Worm (Caenorhabditis elegans): ENCODE results near the gene B0035.15.
A peak's percentile ranks its signal among the peaks of the same experiment; 100 is the strongest.

B0035.15 gene

DNA sequence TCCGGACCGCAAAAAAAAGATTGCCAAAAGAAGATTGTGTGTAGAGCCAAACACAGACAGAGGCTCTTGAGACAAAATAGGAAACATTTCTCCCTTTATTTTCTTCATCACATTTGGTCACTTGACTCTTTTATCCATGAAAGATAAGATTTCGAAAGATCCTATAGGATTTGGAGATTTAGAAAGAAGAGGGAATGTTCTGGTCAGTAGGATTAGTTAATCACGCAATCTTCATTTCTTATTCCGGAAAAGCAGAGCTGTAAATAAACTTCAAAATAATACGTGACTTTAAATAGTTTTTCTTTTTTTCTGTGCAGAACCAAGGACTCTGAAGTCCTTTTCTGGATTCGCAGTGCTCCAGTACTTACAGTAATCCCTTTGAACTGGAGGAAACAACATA, 49.2 kb upstream of the B0035.15 start:
- no peak for TF ChIP-seq ceh-16 (tag; optimal IDR thresholded peaks at IDR 0.05)
- no peak for TF ChIP-seq crh-2 (tag; optimal IDR thresholded peaks at IDR 0.05)
- TF ChIP-seq C34F6.9 (tag; optimal IDR thresholded peaks at IDR 0.05): peak; percentile 27
- no peak for TF ChIP-seq unc-55 (GFP tag; optimal IDR thresholded peaks at IDR 0.05)
- no peak for TF ChIP-seq F13H6.1 (tag; optimal IDR thresholded peaks at IDR 0.05)

DNA sequence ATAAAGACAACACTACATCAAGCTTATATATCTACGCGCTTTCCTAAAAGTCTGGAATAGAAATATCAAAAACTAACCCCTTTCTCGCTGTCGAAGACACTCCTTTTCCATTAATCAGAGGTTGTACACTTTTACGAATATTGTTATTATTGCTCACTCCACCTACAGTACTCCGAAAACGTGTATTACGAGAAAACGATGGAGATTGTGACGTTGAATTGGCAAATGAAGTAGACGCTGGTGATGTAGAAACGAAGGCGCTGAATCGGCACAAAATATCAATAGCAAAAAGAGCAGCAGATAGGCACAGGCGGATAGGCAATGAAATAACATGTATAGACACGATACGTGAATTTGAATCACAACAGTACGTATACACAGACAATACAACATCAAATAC, 46.2 kb upstream of the B0035.15 start:
- TF ChIP-seq mab-5 (tag; optimal IDR thresholded peaks at IDR 0.05): no peak
- no peak for TF ChIP-seq nhr-77 (tag; optimal IDR thresholded peaks at IDR 0.05)
- no peak for TF ChIP-seq lin-11 (tag; optimal IDR thresholded peaks at IDR 0.05)
- TF ChIP-seq nhr-23 (tag; optimal IDR thresholded peaks at IDR 0.05): no peak
- TF ChIP-seq sma-9 (GFP tag; optimal IDR thresholded peaks at IDR 0.05): no peak
- no peak for TF ChIP-seq sma-9 (tag; optimal IDR thresholded peaks at IDR 0.05)
- TF ChIP-seq unc-39 (tag; optimal IDR thresholded peaks at IDR 0.05): no peak
- TF ChIP-seq mdl-1 (tag; optimal IDR thresholded peaks at IDR 0.05): no peak
- no peak for TF ChIP-seq blmp-1 (tag; optimal IDR thresholded peaks at IDR 0.05; ENCODE audit: insufficient read depth)
- TF ChIP-seq crh-2 (tag; optimal IDR thresholded peaks at IDR 0.05): no peak
- no peak for TF ChIP-seq ZK546.5 (tag; optimal IDR thresholded peaks at IDR 0.05)
- TF ChIP-seq fos-1 (tag; optimal IDR thresholded peaks at IDR 0.05): no peak
- no peak for TF ChIP-seq elt-3 (tag; optimal IDR thresholded peaks at IDR 0.05)
- no peak for TF ChIP-seq Y55F3AM.14 (GFP tag; optimal IDR thresholded peaks at IDR 0.05)
- no peak for TF ChIP-seq unc-55 (GFP tag; optimal IDR thresholded peaks at IDR 0.05)
- no peak for TF ChIP-seq nhr-10 (tag; optimal IDR thresholded peaks at IDR 0.05)
- TF ChIP-seq skn-1 (tag; optimal IDR thresholded peaks at IDR 0.05): no peak
- TF ChIP-seq ceh-16 (tag; optimal IDR thresholded peaks at IDR 0.05): no peak
- TF ChIP-seq ztf-4 (tag; optimal IDR thresholded peaks at IDR 0.05): no peak
- TF ChIP-seq unc-62 (GFP tag; optimal IDR thresholded peaks at IDR 0.05): no peak

DNA sequence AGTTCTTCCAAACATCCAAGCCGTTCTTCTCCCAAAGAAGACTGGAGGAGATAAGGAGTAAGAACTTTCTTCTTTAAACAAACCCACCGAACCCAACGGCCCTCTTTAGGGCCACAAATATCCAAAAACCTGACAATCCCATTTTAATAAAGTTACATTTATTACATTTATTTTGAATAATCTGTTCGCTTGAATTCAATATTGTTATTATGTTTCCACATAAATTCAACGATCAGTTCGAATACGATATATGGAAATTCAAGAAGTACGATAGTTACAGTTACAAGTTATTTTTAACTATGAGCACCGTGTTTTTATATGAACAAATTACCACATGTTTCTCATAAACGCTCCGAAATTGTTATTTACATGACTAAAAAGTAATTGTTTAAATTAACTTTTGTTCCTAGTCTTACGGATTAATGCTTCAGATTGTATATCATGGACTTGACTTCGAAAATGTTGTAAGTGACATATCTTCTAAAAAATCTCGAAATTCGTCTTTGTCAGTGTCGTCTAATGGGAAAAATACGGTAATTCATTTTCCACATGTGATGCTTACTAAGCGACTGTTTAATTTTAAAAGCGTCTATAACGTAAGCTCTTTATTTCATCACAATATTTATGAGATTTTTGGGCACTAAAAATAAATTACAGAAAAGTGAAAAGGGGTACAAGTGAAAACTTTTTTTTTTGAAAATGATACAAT, 42.8 kb upstream of the B0035.15 start:
- no peak for TF ChIP-seq ceh-16 (tag; optimal IDR thresholded peaks at IDR 0.05)
- TF ChIP-seq unc-62 (GFP tag; optimal IDR thresholded peaks at IDR 0.05): no peak
- TF ChIP-seq elt-3 (tag; optimal IDR thresholded peaks at IDR 0.05): no peak

DNA sequence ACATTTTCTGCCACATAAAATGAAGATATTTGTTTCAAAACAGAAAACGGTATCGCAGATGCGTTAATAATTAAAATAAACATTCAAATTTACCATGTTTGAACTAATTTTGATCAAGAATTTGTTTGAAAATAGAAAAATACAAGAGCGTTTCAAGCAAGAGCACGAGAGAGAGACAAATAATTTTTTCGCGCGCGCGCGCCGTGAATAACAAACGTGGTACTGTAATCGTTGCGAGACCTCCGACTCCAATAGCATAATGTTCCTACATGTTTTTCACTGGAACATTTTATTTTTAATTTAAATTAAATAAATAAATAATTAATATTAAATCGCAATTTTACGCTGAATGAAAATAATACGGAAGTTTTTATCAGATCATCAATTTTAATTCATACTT, 39.0 kb upstream of the B0035.15 start, which contains the start of gene F54E12.2:
Gene F54E12.2, minus strand, starts transcription at position 164 of the 400 bp plus-strand sequence.
- TF ChIP-seq elt-1 (tag; optimal IDR thresholded peaks at IDR 0.05) (no peak), Y55F3AM.14 (GFP tag; optimal IDR thresholded peaks at IDR 0.05) (no peak), lin-39 (tag; optimal IDR thresholded peaks at IDR 0.05) (no peak), skn-1 (tag; optimal IDR thresholded peaks at IDR 0.05) (no peak), unc-55 (GFP tag; optimal IDR thresholded peaks at IDR 0.05) (no peak), ceh-16 (tag; optimal IDR thresholded peaks at IDR 0.05) (no peak), nhr-237 (tag; optimal IDR thresholded peaks at IDR 0.05) (no peak), mdl-1 (tag; optimal IDR thresholded peaks at IDR 0.05) (no peak), nhr-25 (tag; optimal IDR thresholded peaks at IDR 0.05) (no peak)

DNA sequence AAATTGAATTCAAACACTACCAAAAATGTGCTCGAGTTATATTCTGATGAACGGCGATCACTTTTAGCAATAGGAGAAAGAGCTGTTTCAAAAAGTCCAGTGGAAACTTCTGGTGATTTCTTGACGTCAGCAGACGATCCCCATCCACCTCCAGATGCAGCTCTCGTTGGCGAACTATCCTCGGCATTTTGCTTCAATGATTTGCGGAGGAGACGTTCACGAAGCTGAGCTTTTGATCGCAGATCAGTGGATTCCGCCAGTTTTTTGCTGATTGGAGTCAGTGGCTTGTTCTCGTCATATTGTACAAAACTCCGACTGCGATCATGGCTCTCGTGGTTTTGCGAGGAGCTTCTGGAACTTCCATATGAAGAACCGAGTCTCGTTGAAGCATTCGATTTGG, 38.1 kb upstream of the B0035.15 start:
- no peak for TF ChIP-seq fos-1 (tag; optimal IDR thresholded peaks at IDR 0.05)
- no peak for TF ChIP-seq nhr-25 (tag; optimal IDR thresholded peaks at IDR 0.05)
- no peak for TF ChIP-seq ZK546.5 (tag; optimal IDR thresholded peaks at IDR 0.05)
- no peak for TF ChIP-seq sma-3 (GFP tag; optimal IDR thresholded peaks at IDR 0.05)
- no peak for TF ChIP-seq mdl-1 (tag; optimal IDR thresholded peaks at IDR 0.05)
- TF ChIP-seq gmeb-1 (tag; optimal IDR thresholded peaks at IDR 0.05): no peak
- TF ChIP-seq F13H6.1 (tag; optimal IDR thresholded peaks at IDR 0.05): no peak
- TF ChIP-seq C34F6.9 (tag; optimal IDR thresholded peaks at IDR 0.05): no peak
- no peak for TF ChIP-seq elt-1 (tag; optimal IDR thresholded peaks at IDR 0.05)
- no peak for TF ChIP-seq skn-1 (tag; optimal IDR thresholded peaks at IDR 0.05)
- no peak for TF ChIP-seq lin-11 (tag; optimal IDR thresholded peaks at IDR 0.05)
- TF ChIP-seq nhr-77 (tag; optimal IDR thresholded peaks at IDR 0.05): no peak
- TF ChIP-seq nhr-10 (tag; optimal IDR thresholded peaks at IDR 0.05): no peak
- no peak for TF ChIP-seq ztf-1 (GFP tag; conservative IDR thresholded peaks at IDR 0.05)
- TF ChIP-seq ztf-4 (tag; optimal IDR thresholded peaks at IDR 0.05): no peak

DNA sequence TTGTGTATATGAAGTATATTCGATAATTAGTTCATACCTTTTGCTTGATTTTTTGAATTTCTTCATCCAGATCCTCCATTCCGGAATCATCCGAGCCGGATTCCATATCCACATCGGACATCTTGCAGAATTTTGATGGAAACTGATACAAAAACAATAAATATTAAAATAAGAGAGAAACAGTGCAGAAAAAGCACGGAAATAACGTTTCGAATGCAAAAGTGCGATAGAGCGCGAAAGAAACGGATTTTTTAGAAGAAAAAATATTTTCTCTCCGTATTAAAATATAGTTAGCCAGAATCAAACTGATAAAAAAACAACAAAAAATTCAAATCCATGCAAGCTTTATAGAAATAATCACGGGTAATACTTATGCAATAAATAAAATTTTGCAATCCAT, 34.7 kb upstream of the B0035.15 start, which contains the start of gene sart-3:
Gene sart-3, minus strand, starts transcription at position 219 of the 400 bp plus-strand sequence.
- TF ChIP-seq unc-55 (GFP tag; optimal IDR thresholded peaks at IDR 0.05): peak; percentile 58
- no peak for TF ChIP-seq fos-1 (tag; optimal IDR thresholded peaks at IDR 0.05)
- no peak for TF ChIP-seq ceh-16 (tag; optimal IDR thresholded peaks at IDR 0.05)
- TF ChIP-seq nhr-23 (tag; optimal IDR thresholded peaks at IDR 0.05): no peak
- TF ChIP-seq C34F6.9 (tag; optimal IDR thresholded peaks at IDR 0.05): peak; percentile 47
- no peak for TF ChIP-seq lsy-2 (tag; optimal IDR thresholded peaks at IDR 0.05)

All from whole organism, L2 larva.